Fruit fly (Drosophila melanogaster) Kc167 (cell line): ENCODE data around the gene Prp31.

Experiments used
- Myc ChIP-seq: fragments of >200 bp; optimal IDR thresholded peaks from 2 replicates; lab custom pipeline; 2017; ENCODE audit warnings: missing external identifiers
- Sin3A ChIP-seq: fragments of >200 bp; optimal IDR thresholded peaks from 2 replicates; lab custom pipeline; 2018; ENCODE audit warnings: missing external identifiers
- h ChIP-seq: fragments of >200 bp; optimal IDR thresholded peaks from 3 replicates; lab custom pipeline; 2018; ENCODE audit warnings: missing external identifiers
- insv ChIP-seq: fragments of >200 bp; optimal IDR thresholded peaks from 3 replicates; lab custom pipeline; 2018; ENCODE audit warnings: missing external identifiers
- psq ChIP-seq: fragments of >200 bp; optimal IDR thresholded peaks from 2 replicates; lab custom pipeline; 2017; ENCODE audit warnings: missing external identifiers
- ttk ChIP-seq: sonication (Bioruptor generic); optimal IDR thresholded peaks from 2 replicates; lab custom pipeline; 2017; ENCODE audit warnings: missing external identifiers

The Prp31 gene

dm6 chr3L:15169010-15169409, 10.1 kb downstream of the Prp31 start:
- TF ChIP-seq ttk (lab: Kevin White, UChicago), result no peak
- no peak for TF ChIP-seq psq
- TF ChIP-seq insv (lab: Kevin White, UChicago), result no peak
- TF ChIP-seq h (lab: Kevin White, UChicago), result no peak
- TF ChIP-seq Myc (lab: Kevin White, UChicago), result no peak
- TF ChIP-seq Sin3A (lab: Kevin White, UChicago), result no peak

DNA sequence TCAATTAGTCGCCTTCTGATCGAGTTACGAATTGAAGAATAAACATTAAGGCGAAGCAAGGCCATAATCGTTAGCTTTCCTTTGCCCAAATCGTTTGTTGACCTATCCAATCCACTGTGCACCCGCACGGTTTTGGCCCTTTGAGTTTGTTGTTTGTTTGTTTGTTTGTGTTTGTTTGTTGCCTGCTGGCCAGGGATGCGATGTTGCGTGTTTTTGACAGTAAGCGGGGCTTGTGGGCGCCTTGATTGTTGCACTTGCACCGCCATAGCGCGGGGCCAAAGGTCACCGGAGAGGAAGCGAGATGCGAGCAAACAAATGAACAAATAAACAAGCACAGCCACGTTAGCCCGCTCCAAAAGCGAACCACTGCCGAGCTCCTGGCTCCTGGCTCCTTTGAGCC, 10.9 kb downstream of the Prp31 start:
- no peak for TF ChIP-seq ttk (lab: Kevin White, UChicago)
- no peak for TF ChIP-seq Sin3A (lab: Kevin White, UChicago)
- TF ChIP-seq Myc (lab: Kevin White, UChicago), result no peak
- TF ChIP-seq insv (lab: Kevin White, UChicago), result no peak
- TF ChIP-seq psq, result no peak
- no peak for TF ChIP-seq h (lab: Kevin White, UChicago)

DNA sequence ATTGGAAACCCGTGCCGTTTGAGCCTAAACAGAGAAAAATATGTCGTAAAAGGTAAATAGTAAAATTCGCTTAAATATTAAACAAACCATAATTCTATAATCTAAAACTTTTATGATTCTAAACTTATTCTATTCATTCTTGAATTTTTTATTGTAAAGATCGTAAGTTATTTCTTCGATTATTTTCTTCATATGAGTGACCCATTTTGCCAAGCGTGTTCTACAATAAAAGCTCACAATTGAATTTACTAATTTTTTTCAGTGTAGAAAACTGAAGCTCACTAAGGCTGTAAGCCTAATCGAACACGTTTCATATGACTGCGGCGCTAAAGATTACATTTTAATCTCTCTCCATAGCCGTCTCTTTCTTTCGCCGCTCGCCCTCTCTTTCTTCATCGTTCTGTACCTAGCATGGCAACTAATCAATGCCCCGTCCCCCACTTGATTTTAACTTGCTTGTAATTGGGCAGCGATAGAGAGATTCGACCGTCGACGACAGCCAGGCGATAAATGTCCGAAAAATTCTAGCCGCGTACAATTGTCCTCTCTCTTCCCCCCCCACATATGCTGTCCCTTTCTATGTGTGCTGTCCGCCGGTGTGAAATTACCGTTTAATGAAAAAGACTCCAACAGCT, 13.0 kb downstream of the Prp31 start:
- no peak for TF ChIP-seq Myc (lab: Kevin White, UChicago)
- no peak for TF ChIP-seq Sin3A (lab: Kevin White, UChicago)

DNA sequence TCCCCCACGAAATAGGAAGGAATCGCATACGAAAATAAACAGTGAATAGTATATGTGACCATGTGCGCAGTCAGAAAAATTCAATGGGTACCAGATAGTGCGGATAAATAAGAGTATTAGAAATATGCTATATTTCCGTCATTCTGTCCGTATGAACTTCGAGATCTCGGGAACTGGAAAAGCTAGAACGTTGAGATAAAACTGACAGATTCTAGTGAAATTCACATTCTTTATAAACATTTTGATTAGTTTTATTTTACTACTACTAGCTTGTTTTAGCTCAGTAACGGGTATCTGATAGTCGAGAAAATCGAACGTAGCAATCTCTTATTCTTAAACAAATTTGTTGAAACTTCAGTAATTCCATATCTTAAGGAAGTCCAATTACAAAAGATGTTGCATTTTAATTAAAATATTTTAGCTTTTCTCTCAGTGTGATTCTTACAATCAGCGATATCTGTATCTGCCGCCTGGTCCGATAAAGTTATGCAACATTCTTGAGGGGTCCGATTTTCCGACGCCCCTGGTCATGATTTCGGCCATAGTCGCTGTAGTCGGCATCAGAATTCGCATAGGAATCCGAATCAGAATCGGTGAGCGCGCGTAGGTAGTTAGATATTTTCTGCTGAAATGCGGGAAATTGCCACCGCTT, 13.6 kb downstream of the Prp31 start:
- TF ChIP-seq Sin3A (lab: Kevin White, UChicago), result no peak
- TF ChIP-seq insv (lab: Kevin White, UChicago), result no peak
- no peak for TF ChIP-seq Myc (lab: Kevin White, UChicago)
- TF ChIP-seq h (lab: Kevin White, UChicago), result no peak
- no peak for TF ChIP-seq psq
- no peak for TF ChIP-seq ttk (lab: Kevin White, UChicago)

dm6 chr3L:15174086-15174485, 15.2 kb downstream of the Prp31 start:
- TF ChIP-seq Myc (lab: Kevin White, UChicago), result no peak

DNA sequence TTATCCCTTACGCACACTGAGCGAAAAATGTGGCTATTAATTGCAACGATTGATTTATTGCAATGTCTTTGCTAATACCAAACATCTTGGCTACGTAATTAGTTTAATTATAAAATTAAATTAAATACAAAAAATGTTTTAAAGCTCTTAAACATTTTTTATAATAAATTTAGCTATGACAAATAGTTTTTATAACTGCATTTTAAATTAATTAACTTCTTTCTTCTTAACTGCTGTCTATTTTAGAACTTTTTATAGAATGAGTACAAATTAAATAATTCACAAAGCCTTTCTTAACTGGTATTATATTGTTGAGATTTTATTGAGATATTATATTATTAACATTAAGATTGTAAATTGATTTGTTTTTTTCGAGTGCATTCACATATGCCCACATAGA, 15.9 kb downstream of the Prp31 start:
- TF ChIP-seq ttk (lab: Kevin White, UChicago) (no peak), Myc (lab: Kevin White, UChicago) (no peak), psq (no peak)

DNA sequence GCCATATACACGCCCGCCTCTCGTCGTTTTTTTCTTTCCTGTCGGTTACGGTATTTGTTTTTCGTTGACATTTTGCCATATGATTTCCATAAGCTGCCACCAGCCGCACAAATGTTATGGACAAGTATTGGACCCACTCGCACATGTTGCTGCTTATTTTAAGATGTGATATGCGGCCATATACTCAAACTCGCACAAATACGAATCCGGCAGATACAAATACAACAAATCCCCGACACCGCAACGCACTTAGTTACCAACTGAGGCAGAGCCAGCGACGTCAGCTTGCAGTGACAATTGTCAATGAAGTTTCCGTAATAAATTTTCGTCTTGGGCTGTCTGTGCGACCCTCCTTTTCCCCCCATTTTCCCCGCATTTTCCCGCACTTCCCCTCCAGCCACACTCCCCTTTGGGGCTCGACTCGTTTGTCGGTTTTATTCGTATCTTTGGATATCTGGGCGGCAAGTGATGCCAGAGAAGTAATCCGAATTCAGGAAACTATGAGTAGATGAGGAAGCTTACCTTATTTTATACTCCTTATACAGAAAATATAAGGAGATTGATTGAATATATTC, 17.8 kb downstream of the Prp31 start:
- no peak for TF ChIP-seq insv (lab: Kevin White, UChicago)

DNA sequence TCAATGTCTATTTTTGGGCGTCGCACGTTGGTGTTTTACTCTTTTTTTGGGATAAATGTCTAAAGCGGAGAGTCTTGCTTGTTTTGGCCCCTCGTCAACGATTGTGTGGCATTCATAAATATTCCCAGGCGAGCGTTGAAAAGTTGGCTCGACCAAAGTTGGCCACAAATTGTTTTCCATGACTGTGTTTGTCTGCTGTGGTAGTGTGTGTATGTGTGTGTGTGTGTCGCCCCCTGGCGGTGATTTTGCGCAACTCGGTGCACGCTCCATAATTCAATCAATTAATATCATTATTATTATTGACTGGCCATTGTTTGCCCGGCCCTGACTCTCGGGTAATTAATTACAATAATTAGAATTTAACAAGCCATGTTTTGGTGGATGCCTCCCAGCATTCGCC, 19.7 kb downstream of the Prp31 start:
- TF ChIP-seq insv (lab: Kevin White, UChicago) (no peak), Sin3A (lab: Kevin White, UChicago) (no peak), ttk (lab: Kevin White, UChicago) (no peak), h (lab: Kevin White, UChicago) (no peak), Myc (lab: Kevin White, UChicago) (no peak), psq (no peak)

- TF ChIP-seq ttk (lab: Kevin White, UChicago) (no peak), Myc (lab: Kevin White, UChicago) (no peak), h (lab: Kevin White, UChicago) (no peak), insv (lab: Kevin White, UChicago) (no peak), psq (no peak), Sin3A (lab: Kevin White, UChicago) (no peak)
Measured at dm6 chr3L:15180816-15181215, 21.9 kb downstream of the Prp31 start.

dm6 chr3L:15187782-15188181, 28.9 kb downstream of the Prp31 start:
- TF ChIP-seq Myc (lab: Kevin White, UChicago) (no peak), psq (no peak), insv (lab: Kevin White, UChicago) (no peak), ttk (lab: Kevin White, UChicago) (no peak), Sin3A (lab: Kevin White, UChicago) (no peak), h (lab: Kevin White, UChicago) (no peak)

DNA sequence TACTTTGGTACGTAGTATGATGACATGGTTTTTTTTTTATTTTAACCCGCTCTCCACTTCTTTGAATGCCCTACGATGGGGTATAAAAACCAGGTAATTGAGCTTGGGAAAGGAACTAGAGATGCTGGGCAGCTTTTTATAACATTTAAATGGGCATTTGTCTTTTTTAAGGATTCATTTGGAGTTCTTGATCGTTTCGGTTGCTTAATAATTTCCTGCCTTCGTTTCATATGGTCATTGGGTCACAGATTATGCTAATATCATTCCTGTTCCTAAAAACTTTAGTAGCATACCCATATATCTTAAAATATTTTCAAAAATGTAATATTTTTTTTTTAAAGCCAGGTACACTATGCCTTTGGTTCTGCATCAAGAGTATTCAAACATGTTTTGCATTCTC, 29.8 kb downstream of the Prp31 start:
- TF ChIP-seq psq, result no peak
- no peak for TF ChIP-seq Sin3A (lab: Kevin White, UChicago)

DNA sequence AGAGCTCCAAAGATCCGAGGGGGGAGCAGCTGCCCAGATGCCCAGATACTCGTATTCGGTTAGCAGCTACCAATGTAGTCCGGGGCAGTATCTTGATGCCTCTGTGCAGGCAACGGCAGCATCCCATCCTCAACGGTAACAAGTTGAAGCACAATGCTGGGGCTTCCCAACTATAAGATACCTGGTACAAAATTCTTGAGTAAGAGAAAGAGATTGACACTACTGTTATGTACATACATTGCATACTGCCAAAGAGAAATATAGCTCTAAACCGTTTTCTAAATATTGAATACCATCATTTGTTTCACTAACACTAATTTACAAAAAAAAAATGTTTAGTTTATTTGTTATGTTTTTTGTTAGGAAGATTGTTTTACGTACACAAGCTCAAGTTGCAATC, 30.8 kb downstream of the Prp31 start:
- TF ChIP-seq Myc (lab: Kevin White, UChicago) (no peak), Sin3A (lab: Kevin White, UChicago) (no peak), h (lab: Kevin White, UChicago) (no peak)

- TF ChIP-seq Myc (lab: Kevin White, UChicago) (no peak), ttk (lab: Kevin White, UChicago) (no peak), insv (lab: Kevin White, UChicago) (no peak), h (lab: Kevin White, UChicago) (no peak), Sin3A (lab: Kevin White, UChicago) (no peak), psq (no peak)
Measured at dm6 chr3L:15192172-15192571, 33.3 kb downstream of the Prp31 start.
